Fruit fly (Drosophila melanogaster) whole organism, embryonic: ENCODE data around the gene Rtc1.

Experiments
- Atf-2 ChIP-seq: fragments of 200-800 bp; sonication (Bioruptor generic); optimal IDR thresholded peaks from 2 replicates; lab custom pipeline; 2016; ENCODE audit warnings: missing biosample characterization, missing genetic modification characterization
- CG12236 ChIP-seq: fragments of 200-800 bp; sonication (Bioruptor generic); optimal IDR thresholded peaks from 2 replicates; lab custom pipeline; 2016; ENCODE audit warnings: missing biosample characterization, missing genetic modification characterization
- CG12659 ChIP-seq: fragments of 200-800 bp; sonication (Bioruptor generic); optimal IDR thresholded peaks from 3 replicates; lab custom pipeline; 2017; ENCODE audit warnings: mild to moderate bottlenecking, missing biosample characterization, missing genetic modification reagents, missing genetic modification characterization
- CG12744 ChIP-seq: fragments of 200-800 bp; sonication (Bioruptor generic); optimal IDR thresholded peaks from 2 replicates; lab custom pipeline; 2016; ENCODE audit warnings: missing biosample characterization, missing genetic modification characterization
- CG14441 ChIP-seq: fragments of 200-800 bp; sonication (Bioruptor generic); IDR thresholded peaks from 2 replicates; pipeline ENCODE4 v1.3.6; 2022; ENCODE audit warnings: missing biosample characterization, missing genetic modification characterization
- CG14710 ChIP-seq: fragments of 200-800 bp; sonication (Bioruptor generic); optimal IDR thresholded peaks from 3 replicates; lab custom pipeline; 2019; ENCODE audit warnings: missing biosample characterization, mild to moderate bottlenecking, missing genetic modification characterization, moderate library complexity
- CG17802 ChIP-seq: fragments of 200-800 bp; sonication (Bioruptor generic); optimal IDR thresholded peaks from 2 replicates; lab custom pipeline; 2018; ENCODE audit warnings: missing biosample characterization, mild to moderate bottlenecking, missing genetic modification characterization, moderate library complexity
- CG18262 ChIP-seq: fragments of 200-800 bp; optimal IDR thresholded peaks from 3 replicates; lab custom pipeline; 2019; ENCODE audit warnings: missing biosample characterization, mild to moderate bottlenecking, missing genetic modification characterization, moderate library complexity
- CG2129 ChIP-seq: fragments of 200-800 bp; sonication (Bioruptor generic); IDR thresholded peaks from 2 replicates; pipeline ENCODE4 v1.3.6; 2022; ENCODE audit warnings: missing biosample characterization, missing genetic modification characterization; ENCODE audit not compliant: partially characterized antibody
- CG2678 ChIP-seq: fragments of 200-800 bp; sonication (Bioruptor generic); optimal IDR thresholded peaks from 3 replicates; lab custom pipeline; 2019; ENCODE audit warnings: missing biosample characterization, mild to moderate bottlenecking, missing genetic modification characterization, moderate library complexity
- CG30020 ChIP-seq: fragments of 200-800 bp; optimal IDR thresholded peaks from 2 replicates; lab custom pipeline; 2019; ENCODE audit warnings: missing biosample characterization, mild to moderate bottlenecking, missing genetic modification characterization, moderate library complexity
- CG3065 ChIP-seq: fragments of 200-800 bp; sonication (Bioruptor generic); optimal IDR thresholded peaks from 2 replicates; lab custom pipeline; 2016; ENCODE audit warnings: missing biosample characterization, missing genetic modification characterization
- CG34224 ChIP-seq: fragments of 200-800 bp; sonication (Bioruptor generic); IDR thresholded peaks from 3 replicates; pipeline ENCODE4 v1.3.6; 2022; ENCODE audit warnings: missing biosample characterization, missing genetic modification characterization; ENCODE audit not compliant: partially characterized antibody
- CG4854 ChIP-seq: fragments of 200-800 bp; sonication (Bioruptor generic); optimal IDR thresholded peaks from 2 replicates; lab custom pipeline; 2016; ENCODE audit warnings: missing biosample characterization, missing genetic modification characterization, inconsistent platforms
- CG6791 ChIP-seq: fragments of 200-800 bp; sonication (Bioruptor generic); IDR thresholded peaks from 3 replicates; pipeline ENCODE4 v1.3.6; 2022; ENCODE audit warnings: missing biosample characterization, missing genetic modification characterization; ENCODE audit not compliant: partially characterized antibody
- CG7372 ChIP-seq: fragments of 200-800 bp; sonication (Bioruptor generic); IDR thresholded peaks from 2 replicates; pipeline ENCODE4 v1.3.6; 2022; ENCODE audit warnings: missing biosample characterization, missing genetic modification characterization
- CG7987 ChIP-seq: fragments of 200-800 bp; sonication (Bioruptor generic); optimal IDR thresholded peaks from 2 replicates; lab custom pipeline; 2018; ENCODE audit warnings: missing biosample characterization, mild to moderate bottlenecking, missing genetic modification characterization, moderate library complexity
- CG8089 ChIP-seq: fragments of 200-800 bp; sonication (Bioruptor generic); optimal IDR thresholded peaks from 3 replicates; lab custom pipeline; 2016; ENCODE audit warnings: missing biosample characterization, missing genetic modification characterization
- CG8359 ChIP-seq: fragments of 200-800 bp; sonication (Bioruptor generic); optimal IDR thresholded peaks from 2 replicates; lab custom pipeline; 2017; ENCODE audit warnings: missing biosample characterization, mild to moderate bottlenecking, missing genetic modification characterization, borderline replicate concordance
- Camta ChIP-seq: fragments of 200-800 bp; sonication (Bioruptor generic); optimal IDR thresholded peaks from 2 replicates; lab custom pipeline; 2016; ENCODE audit warnings: missing biosample characterization, missing genetic modification characterization
- D ChIP-seq, 2 experiments: fragments of 200-800 bp in 1 of 2; fragments of >200 bp in 1 of 2; sonication (Bioruptor generic) in 1 of 2; optimal IDR thresholded peaks; 2 replicates in 1 of 2; 3 replicates in 1 of 2; lab custom pipeline; 2017; ENCODE audit warnings: mild to moderate bottlenecking in 1 of 2, missing biosample characterization in 1 of 2, missing genetic modification characterization in 1 of 2, missing genetic modification reagents in 1 of 2
- Gug ChIP-seq: fragments of 200-800 bp; sonication (Bioruptor generic); IDR thresholded peaks from 4 replicates; pipeline ENCODE4 v1.3.6; 2022; ENCODE audit warnings: missing biosample characterization, missing genetic modification characterization
- Mrtf ChIP-seq: fragments of 200-800 bp; sonication (Bioruptor generic); IDR thresholded peaks from 3 replicates; pipeline ENCODE4 v1.3.6; 2022; ENCODE audit warnings: missing biosample characterization, missing genetic modification characterization
- Sin3A ChIP-seq: fragments of >200 bp; optimal IDR thresholded peaks from 2 replicates; lab custom pipeline; 2018
- Sox102F ChIP-seq: fragments of 200-800 bp; sonication (Bioruptor generic); optimal IDR thresholded peaks from 2 replicates; lab custom pipeline; 2018; ENCODE audit warnings: missing biosample characterization, mild to moderate bottlenecking, missing genetic modification characterization, moderate library complexity
- YL-1 ChIP-seq: fragments of 200-800 bp; sonication (Bioruptor generic); optimal IDR thresholded peaks from 3 replicates; lab custom pipeline; 2017; ENCODE audit warnings: missing biosample characterization, mild to moderate bottlenecking, missing genetic modification characterization
- chm ChIP-seq: fragments of 200-800 bp; sonication (Bioruptor generic); IDR thresholded peaks from 2 replicates; pipeline ENCODE4 v1.3.6; 2022; ENCODE audit warnings: missing biosample characterization, missing genetic modification characterization
- corto ChIP-seq: fragments of 200-800 bp; sonication (Bioruptor generic); optimal IDR thresholded peaks from 2 replicates; lab custom pipeline; 2016; ENCODE audit warnings: missing biosample characterization, mild to moderate bottlenecking, missing genetic modification characterization, moderate library complexity
- dmrt99B ChIP-seq: fragments of 200-800 bp; sonication (Bioruptor generic); optimal IDR thresholded peaks from 2 replicates; lab custom pipeline; 2018; ENCODE audit warnings: missing biosample characterization, mild to moderate bottlenecking, missing genetic modification characterization, moderate library complexity
- ems ChIP-seq: fragments of 200-800 bp; sonication (Bioruptor generic); optimal IDR thresholded peaks from 3 replicates; lab custom pipeline; 2016; ENCODE audit warnings: missing biosample characterization, missing genetic modification characterization
- ewg ChIP-seq: fragments of 200-800 bp; sonication (Bioruptor generic); optimal IDR thresholded peaks from 3 replicates; lab custom pipeline; 2017; ENCODE audit warnings: mild to moderate bottlenecking, missing biosample characterization, missing genetic modification reagents, missing genetic modification characterization
- exex ChIP-seq: fragments of 200-800 bp; sonication (Bioruptor generic); optimal IDR thresholded peaks from 4 replicates; lab custom pipeline; 2018; ENCODE audit warnings: missing biosample characterization, mild to moderate bottlenecking, missing genetic modification characterization, moderate library complexity
- fd3F ChIP-seq: fragments of 200-800 bp; sonication (Bioruptor generic); optimal IDR thresholded peaks from 2 replicates; lab custom pipeline; 2018; ENCODE audit warnings: missing biosample characterization, mild to moderate bottlenecking, missing genetic modification characterization, moderate library complexity
- fd64A ChIP-seq: fragments of 200-800 bp; sonication (Bioruptor generic); optimal IDR thresholded peaks from 3 replicates; lab custom pipeline; 2018; ENCODE audit warnings: missing biosample characterization, mild to moderate bottlenecking, missing genetic modification characterization
- gce ChIP-seq: fragments of 200-800 bp; sonication (Bioruptor generic); IDR thresholded peaks from 3 replicates; pipeline ENCODE4 v1.3.6; 2022; ENCODE audit warnings: missing biosample characterization, missing genetic modification characterization
- gsb-n ChIP-seq: fragments of 200-800 bp; sonication (Bioruptor generic); optimal IDR thresholded peaks from 3 replicates; lab custom pipeline; 2018; ENCODE audit warnings: missing biosample characterization, mild to moderate bottlenecking, missing genetic modification characterization
- hbn ChIP-seq: fragments of 200-800 bp; sonication (Bioruptor generic); IDR thresholded peaks from 2 replicates; pipeline ENCODE4 v1.3.6; 2022; ENCODE audit warnings: missing biosample characterization, missing genetic modification characterization; ENCODE audit not compliant: partially characterized antibody
- ken ChIP-seq: fragments of 200-800 bp; sonication (Bioruptor generic); IDR thresholded peaks from 3 replicates; pipeline ENCODE4 v1.3.6; 2022; ENCODE audit warnings: missing biosample characterization, missing genetic modification characterization
- luna ChIP-seq: fragments of 200-800 bp; sonication (Bioruptor generic); optimal IDR thresholded peaks from 2 replicates; lab custom pipeline; 2016; ENCODE audit warnings: missing biosample characterization, missing genetic modification characterization
- nau ChIP-seq: fragments of 200-800 bp; sonication (Bioruptor generic); optimal IDR thresholded peaks from 3 replicates; lab custom pipeline; 2017; ENCODE audit warnings: missing biosample characterization, mild to moderate bottlenecking, missing genetic modification characterization, missing genetic modification reagents
- run ChIP-seq: fragments of 200-800 bp; sonication (Bioruptor generic); optimal IDR thresholded peaks from 3 replicates; lab custom pipeline; 2018; ENCODE audit warnings: missing biosample characterization, mild to moderate bottlenecking, missing genetic modification characterization
- salm ChIP-seq: fragments of 200-800 bp; sonication (Bioruptor generic); optimal IDR thresholded peaks from 2 replicates; lab custom pipeline; 2018; ENCODE audit warnings: missing biosample characterization, mild to moderate bottlenecking, missing genetic modification characterization
- scrt ChIP-seq: fragments of 200-800 bp; sonication (Bioruptor generic); optimal IDR thresholded peaks from 2 replicates; lab custom pipeline; 2018; ENCODE audit warnings: missing biosample characterization, mild to moderate bottlenecking, missing genetic modification characterization, moderate library complexity
- sens ChIP-seq: fragments of 200-800 bp; sonication (Bioruptor generic); peaks from one replicate; lab custom pipeline; 2016; ENCODE audit warnings: missing biosample characterization, missing genetic modification characterization
- sisA ChIP-seq: fragments of 200-800 bp; sonication (Bioruptor generic); IDR thresholded peaks from 2 replicates; pipeline ENCODE4 v1.3.6; 2022; ENCODE audit warnings: missing biosample characterization, missing genetic modification characterization
- slp2 ChIP-seq: fragments of 200-800 bp; sonication (Bioruptor generic); optimal IDR thresholded peaks from 2 replicates; lab custom pipeline; 2016; ENCODE audit warnings: missing biosample characterization, missing genetic modification characterization
- toy ChIP-seq: fragments of 200-800 bp; sonication (Bioruptor generic); IDR thresholded peaks from 2 replicates; pipeline ENCODE4 v1.3.6; 2022; ENCODE audit warnings: missing biosample characterization, missing genetic modification characterization
- tx ChIP-seq: fragments of 200-800 bp; sonication (Bioruptor generic); optimal IDR thresholded peaks from 2 replicates; lab custom pipeline; 2016; ENCODE audit warnings: missing biosample characterization, missing genetic modification characterization
- usp ChIP-seq: fragments of >200 bp; optimal IDR thresholded peaks from 2 replicates; lab custom pipeline; 2017; ENCODE audit warnings: missing biosample characterization, missing genetic modification characterization
- vfl ChIP-seq: fragments of 200-800 bp; sonication (Bioruptor generic); optimal IDR thresholded peaks from 2 replicates; lab custom pipeline; 2016; ENCODE audit warnings: missing biosample characterization, missing genetic modification characterization
- zfh2 ChIP-seq: fragments of 200-800 bp; sonication (Bioruptor generic); optimal IDR thresholded peaks from 2 replicates; lab custom pipeline; 2016; ENCODE audit warnings: missing biosample characterization, missing genetic modification characterization

The Rtc1 gene

dm6 chrX:13717982-13718402, 39.0 kb upstream of the Rtc1 start, which contains the start of gene Nadsyn (continued):
- TF ChIP-seq tx (GFP tag; lab: Kevin White, UChicago) (no peak), toy (GFP tag; lab: Robert Waterston, UW) (no peak), usp (no peak), gsb-n (tag; lab: Kevin White, UChicago) (no peak), chm (GFP tag; lab: Robert Waterston, UW) (no peak), salm (no peak), zfh2 (GFP tag; lab: Kevin White, UChicago) (no peak), sens (peak; percentile 75), Atf-2 (no peak), sisA (GFP tag; lab: Robert Waterston, UW) (no peak), exex (tag; lab: Kevin White, UChicago) (no peak), Sin3A (lab: Kevin White, UChicago) (peak; percentile 7), CG34224 (GFP tag; lab: Robert Waterston, UW) (peak; percentile 77), CG12744 (GFP tag; lab: Kevin White, UChicago) (no peak), CG14441 (no peak), D (optimal IDR thresholded peaks at IDR 0.05; lab: Kevin White, UChicago) (no peak), D (GFP tag; optimal IDR thresholded peaks at IDR 0.05; lab: Kevin White, UChicago) (no peak), CG4854 (GFP tag; lab: Kevin White, UChicago) (no peak), ewg (GFP tag; lab: Kevin White, UChicago) (no peak), CG8359 (no peak), run (tag; lab: Kevin White, UChicago) (no peak), Camta (no peak), CG17802 (tag; lab: Kevin White, UChicago) (no peak), luna (GFP tag; lab: Kevin White, UChicago) (no peak), CG7372 (GFP tag; lab: Robert Waterston, UW) (no peak), CG18262 (tag; lab: Kevin White, UChicago) (no peak), CG2129 (GFP tag; lab: Robert Waterston, UW) (peak; percentile 65; the same call in 1 of the 2 replicates), CG6791 (GFP tag; lab: Robert Waterston, UW) (peak; percentile 80), nau (GFP tag; lab: Kevin White, UChicago) (no peak), CG30020 (tag; lab: Kevin White, UChicago) (peak; percentile 7), ken (no peak), CG7987 (no peak), corto (GFP tag; lab: Kevin White, UChicago) (no peak), dmrt99B (tag; lab: Kevin White, UChicago) (no peak), hbn (peak; percentile 78), CG12659 (GFP tag; lab: Kevin White, UChicago) (peak; percentile 49), gce (GFP tag; lab: Robert Waterston, UW) (no peak), CG12236 (GFP tag; lab: Kevin White, UChicago) (no peak), Sox102F (GFP tag; lab: Kevin White, UChicago) (no peak), CG8089 (GFP tag; lab: Kevin White, UChicago) (no peak), slp2 (GFP tag; lab: Kevin White, UChicago) (no peak), YL-1 (GFP tag; lab: Kevin White, UChicago) (no peak), CG2678 (no peak), fd3F (GFP tag; lab: Kevin White, UChicago) (no peak), Gug (no peak), scrt (GFP tag; lab: Kevin White, UChicago) (no peak), vfl (GFP tag; lab: Kevin White, UChicago) (no peak), fd64A (no peak), CG14710 (tag; lab: Kevin White, UChicago) (peak; percentile 34), CG3065 (GFP tag; lab: Kevin White, UChicago) (no peak), ems (GFP tag; lab: Kevin White, UChicago) (no peak), Mrtf (GFP tag; lab: Robert Waterston, UW) (no peak)
